Fruit fly (Drosophila melanogaster): ENCODE results near the gene chrb.
A peak's percentile ranks its signal among the peaks of the same experiment; 100 is the strongest.

The chrb gene

dm6 chr3L:11447022-11447728 lies 40.2 kb upstream of the chrb start (continued):
- TF ChIP-seq Hr83 (GFP tag; optimal IDR thresholded peaks at IDR 0.05; ENCODE audit: poor library complexity, severe bottlenecking) (no peak), Dfd (GFP tag; optimal IDR thresholded peaks at IDR 0.05) (no peak), Sp1 (GFP tag; optimal IDR thresholded peaks at IDR 0.05) (peak; percentile 35), brk (GFP tag; optimal IDR thresholded peaks at IDR 0.05) (no peak)

- no peak for TF ChIP-seq HLH106 (tag; optimal IDR thresholded peaks at IDR 0.05)
- TF ChIP-seq Hr83 (GFP tag; optimal IDR thresholded peaks at IDR 0.05; ENCODE audit: poor library complexity, severe bottlenecking): no peak
Observed at dm6 chr3L:11448349-11448748, 39.0 kb upstream of the chrb start.

- no peak for TF ChIP-seq sage (GFP tag; optimal IDR thresholded peaks at IDR 0.05)
- TF ChIP-seq fru (GFP tag; optimal IDR thresholded peaks at IDR 0.05): no peak
- TF ChIP-seq Sp1 (GFP tag; optimal IDR thresholded peaks at IDR 0.05): no peak
- no peak for TF ChIP-seq dsf (GFP tag; optimal IDR thresholded peaks at IDR 0.05; ENCODE audit: borderline replicate concordance)
- TF ChIP-seq OdsH (GFP tag; optimal IDR thresholded peaks at IDR 0.05): no peak
- no peak for TF ChIP-seq usp (GFP tag; optimal IDR thresholded peaks at IDR 0.05)
- TF ChIP-seq Mio (GFP tag; optimal IDR thresholded peaks at IDR 0.05): no peak
- no peak for TF ChIP-seq foxo (GFP tag; optimal IDR thresholded peaks at IDR 0.05)
- TF ChIP-seq N (GFP tag; optimal IDR thresholded peaks at IDR 0.05): no peak
- TF ChIP-seq Dfd (GFP tag; optimal IDR thresholded peaks at IDR 0.05): no peak
- no peak for TF ChIP-seq Myc (optimal IDR thresholded peaks at IDR 0.05)
- no peak for TF ChIP-seq lola (GFP tag; optimal IDR thresholded peaks at IDR 0.05)
- no peak for TF ChIP-seq dmrt93B (GFP tag; optimal IDR thresholded peaks at IDR 0.05)
- no peak for TF ChIP-seq rgr (GFP tag; optimal IDR thresholded peaks at IDR 0.05)
- no peak for TF ChIP-seq CrebA (GFP tag; optimal IDR thresholded peaks at IDR 0.05; ENCODE audit: borderline replicate concordance)
- TF ChIP-seq sv (GFP tag; optimal IDR thresholded peaks at IDR 0.05): peak; percentile 23
- TF ChIP-seq jim (GFP tag; optimal IDR thresholded peaks at IDR 0.05): no peak
- TF ChIP-seq h (GFP tag; optimal IDR thresholded peaks at IDR 0.05): peak; percentile 2
- no peak for TF ChIP-seq Rel (GFP tag; optimal IDR thresholded peaks at IDR 0.05)
- no peak for TF ChIP-seq Rel (tag; optimal IDR thresholded peaks at IDR 0.05)
- TF ChIP-seq Vsx2 (GFP tag; optimal IDR thresholded peaks at IDR 0.05; ENCODE audit: partially characterized antibody): no peak
- no peak for TF ChIP-seq woc (GFP tag; optimal IDR thresholded peaks at IDR 0.05)
- TF ChIP-seq GATAd (GFP tag; optimal IDR thresholded peaks at IDR 0.05): no peak
- no peak for TF ChIP-seq Hr78 (GFP tag; optimal IDR thresholded peaks at IDR 0.05)
- peak; percentile 2 for TF ChIP-seq ey (GFP tag; optimal IDR thresholded peaks at IDR 0.05)
Observed at dm6 chr3L:11448935-11449334, 38.4 kb upstream of the chrb start.

dm6 chr3L:11450535-11450934 lies 36.8 kb upstream of the chrb start:
- TF ChIP-seq Hnf4 (GFP tag; optimal IDR thresholded peaks at IDR 0.05) (no peak), GATAd (GFP tag; optimal IDR thresholded peaks at IDR 0.05) (no peak), jim (GFP tag; optimal IDR thresholded peaks at IDR 0.05) (no peak), pan (optimal IDR thresholded peaks at IDR 0.05) (no peak), HLH106 (tag; optimal IDR thresholded peaks at IDR 0.05) (no peak)

dm6 chr3L:11454461-11454860 lies 32.9 kb upstream of the chrb start:
- TF ChIP-seq CrebA (GFP tag; optimal IDR thresholded peaks at IDR 0.05; ENCODE audit: borderline replicate concordance) (no peak), Sp1 (GFP tag; optimal IDR thresholded peaks at IDR 0.05) (no peak), sv (GFP tag; optimal IDR thresholded peaks at IDR 0.05) (no peak), dl (GFP tag; optimal IDR thresholded peaks at IDR 0.05; ENCODE audit: insufficient read depth in 1 of 2, partially characterized antibody in 2 of 2) (no peak), Myc (optimal IDR thresholded peaks at IDR 0.05) (no peak), Vsx2 (GFP tag; optimal IDR thresholded peaks at IDR 0.05; ENCODE audit: partially characterized antibody) (no peak), lola (GFP tag; optimal IDR thresholded peaks at IDR 0.05) (no peak), ey (GFP tag; optimal IDR thresholded peaks at IDR 0.05) (no peak), OdsH (GFP tag; optimal IDR thresholded peaks at IDR 0.05) (no peak), foxo (GFP tag; optimal IDR thresholded peaks at IDR 0.05) (no peak)
